Fruit fly (Drosophila melanogaster) whole organism, embryonic: ENCODE data around the gene ph-d.
A peak's percentile ranks its signal among the peaks of the same experiment; 100 is the strongest.

ENCODE experiments used
- Atf-2 ChIP-seq: fragments of 200-800 bp; sonication (Bioruptor generic); optimal IDR thresholded peaks from 2 replicates; lab custom pipeline; 2016; ENCODE audit warnings: missing biosample characterization, missing genetic modification characterization
- CG10543 ChIP-seq: fragments of 200-800 bp; sonication (Bioruptor generic); optimal IDR thresholded peaks from 3 replicates; lab custom pipeline; 2017; ENCODE audit warnings: missing biosample characterization, mild to moderate bottlenecking, missing genetic modification characterization, moderate library complexity
- CG11247 ChIP-seq: fragments of 200-800 bp; sonication (Bioruptor generic); IDR thresholded peaks from 2 replicates; pipeline ENCODE4 v1.3.6; 2022; ENCODE audit warnings: missing biosample characterization, missing genetic modification characterization
- CG12155 ChIP-seq: fragments of 200-800 bp; sonication (Bioruptor generic); optimal IDR thresholded peaks from 3 replicates; lab custom pipeline; 2016; ENCODE audit warnings: missing biosample characterization, missing genetic modification characterization
- CG1233 ChIP-seq: fragments of 200-800 bp; sonication (Bioruptor generic); optimal IDR thresholded peaks from 4 replicates; lab custom pipeline; 2018; ENCODE audit warnings: missing biosample characterization, mild to moderate bottlenecking, missing genetic modification characterization
- CG14965 ChIP-seq: fragments of 200-800 bp; sonication (Bioruptor generic); optimal IDR thresholded peaks from 2 replicates; lab custom pipeline; 2016; ENCODE audit warnings: missing biosample characterization, missing genetic modification characterization, borderline replicate concordance
- CG15601 ChIP-seq: fragments of 200-800 bp; sonication (Bioruptor generic); optimal IDR thresholded peaks from 3 replicates; lab custom pipeline; 2019; ENCODE audit warnings: missing biosample characterization, mild to moderate bottlenecking, missing genetic modification characterization, moderate library complexity
- CG1602 ChIP-seq: fragments of 200-800 bp; sonication (Bioruptor generic); optimal IDR thresholded peaks from 3 replicates; lab custom pipeline; 2016; ENCODE audit warnings: missing biosample characterization, missing genetic modification characterization
- CG16813 ChIP-seq: fragments of 200-800 bp; sonication (Bioruptor generic); IDR thresholded peaks from 3 replicates; pipeline ENCODE4 v1.3.6; 2022; ENCODE audit warnings: missing biosample characterization, missing genetic modification characterization; ENCODE audit not compliant: partially characterized antibody
- CG16815 ChIP-seq: fragments of 200-800 bp; sonication (Bioruptor generic); optimal IDR thresholded peaks from 3 replicates; lab custom pipeline; 2017; ENCODE audit warnings: missing biosample characterization, mild to moderate bottlenecking, missing genetic modification characterization
- CG17186 ChIP-seq: fragments of 200-800 bp; sonication (Bioruptor generic); optimal IDR thresholded peaks from 3 replicates; lab custom pipeline; 2017; ENCODE audit warnings: missing biosample characterization, missing genetic modification reagents, missing genetic modification characterization
- CG17359 ChIP-seq: fragments of 200-800 bp; sonication (Bioruptor generic); optimal IDR thresholded peaks from 3 replicates; lab custom pipeline; 2018; ENCODE audit warnings: missing biosample characterization, mild to moderate bottlenecking, missing genetic modification characterization, moderate library complexity
- CG17612 ChIP-seq: fragments of 200-800 bp; sonication (Bioruptor generic); IDR thresholded peaks from 2 replicates; pipeline ENCODE4 v1.3.6; 2022; ENCODE audit warnings: missing biosample characterization, missing genetic modification characterization
- CG18011 ChIP-seq: fragments of 200-800 bp; sonication (Bioruptor generic); optimal IDR thresholded peaks from 2 replicates; lab custom pipeline; 2017; ENCODE audit warnings: missing biosample characterization, missing genetic modification characterization, mild to moderate bottlenecking, moderate library complexity, missing genotype
- CG18599 ChIP-seq: fragments of 200-800 bp; sonication (Bioruptor generic); optimal IDR thresholded peaks from 3 replicates; lab custom pipeline; 2017; ENCODE audit warnings: missing biosample characterization, missing genetic modification characterization, mild to moderate bottlenecking, moderate library complexity, missing genetic modification reagents
- CG31365 ChIP-seq: fragments of 200-800 bp; sonication (Bioruptor generic); optimal IDR thresholded peaks from 2 replicates; lab custom pipeline; 2018; ENCODE audit warnings: missing biosample characterization, mild to moderate bottlenecking, missing genetic modification characterization
- CG32767 ChIP-seq: fragments of 200-800 bp; sonication (Bioruptor generic); IDR thresholded peaks from 2 replicates; pipeline ENCODE4 v1.3.6; 2022; ENCODE audit warnings: missing biosample characterization, missing genetic modification characterization
- CG33557 ChIP-seq: fragments of 200-800 bp; sonication (Bioruptor generic); optimal IDR thresholded peaks from 2 replicates; lab custom pipeline; 2019; ENCODE audit warnings: missing biosample characterization, mild to moderate bottlenecking, missing genetic modification characterization, moderate library complexity
- CG7786 ChIP-seq: fragments of 200-800 bp; sonication (Bioruptor generic); optimal IDR thresholded peaks from 2 replicates; lab custom pipeline; 2016; ENCODE audit warnings: missing biosample characterization, missing genetic modification characterization
- CG7963 ChIP-seq: fragments of 200-800 bp; sonication (Bioruptor generic); IDR thresholded peaks from 3 replicates; pipeline ENCODE4 v1.3.6; 2022; ENCODE audit warnings: missing biosample characterization, missing genetic modification characterization; ENCODE audit not compliant: partially characterized antibody
- CHES-1-like ChIP-seq: fragments of 200-800 bp; sonication (Bioruptor generic); optimal IDR thresholded peaks from 2 replicates; lab custom pipeline; 2016; ENCODE audit warnings: missing biosample characterization, missing genetic modification characterization
- CkIIα-i1 ChIP-seq: fragments of 200-800 bp; sonication (Bioruptor generic); IDR thresholded peaks from 2 replicates; pipeline ENCODE4 v1.3.6; 2022; ENCODE audit warnings: missing biosample characterization, missing genetic modification characterization
- Dad ChIP-seq: fragments of 200-800 bp; sonication (Bioruptor generic); optimal IDR thresholded peaks from 3 replicates; lab custom pipeline; 2016; ENCODE audit warnings: missing biosample characterization, missing genetic modification characterization
- Deaf1 ChIP-seq: fragments of 200-800 bp; optimal IDR thresholded peaks from 3 replicates; lab custom pipeline; 2019; ENCODE audit warnings: missing biosample characterization, mild to moderate bottlenecking, missing genetic modification characterization, moderate library complexity
- Elba2 ChIP-seq: fragments of 200-800 bp; sonication (Bioruptor generic); optimal IDR thresholded peaks from 3 replicates; lab custom pipeline; 2016; ENCODE audit warnings: missing biosample characterization, missing genetic modification characterization
- Ets97D ChIP-seq: fragments of 200-800 bp; sonication (Bioruptor generic); optimal IDR thresholded peaks from 3 replicates; lab custom pipeline; 2016; ENCODE audit warnings: missing biosample characterization, missing genetic modification characterization
- Fer1 ChIP-seq: fragments of 200-800 bp; sonication (Bioruptor generic); optimal IDR thresholded peaks from 2 replicates; lab custom pipeline; 2017; ENCODE audit warnings: missing biosample characterization, mild to moderate bottlenecking, missing genetic modification characterization
- Fer2 ChIP-seq: fragments of 200-800 bp; sonication (Bioruptor generic); optimal IDR thresholded peaks from 2 replicates; lab custom pipeline; 2018; ENCODE audit warnings: missing biosample characterization, mild to moderate bottlenecking, missing genetic modification characterization, moderate library complexity
- Fer3 ChIP-seq: fragments of 200-800 bp; sonication (Bioruptor generic); optimal IDR thresholded peaks from 2 replicates; lab custom pipeline; 2018; ENCODE audit warnings: missing biosample characterization, mild to moderate bottlenecking, missing genetic modification characterization, moderate library complexity
- Mad ChIP-seq: fragments of 200-800 bp; sonication (Bioruptor generic); optimal IDR thresholded peaks from 2 replicates; lab custom pipeline; 2016; ENCODE audit warnings: missing biosample characterization, missing genetic modification characterization
- Nf-YB ChIP-seq: fragments of 200-800 bp; sonication (Bioruptor generic); optimal IDR thresholded peaks from 3 replicates; lab custom pipeline; 2019; ENCODE audit warnings: missing biosample characterization, mild to moderate bottlenecking, missing genetic modification characterization, moderate library complexity
- Opbp ChIP-seq: fragments of 200-800 bp; sonication (Bioruptor generic); IDR thresholded peaks from 3 replicates; pipeline ENCODE4 v1.3.6; 2022; ENCODE audit warnings: missing biosample characterization, missing genetic modification characterization; ENCODE audit not compliant: partially characterized antibody
- Ravus ChIP-seq: fragments of 200-800 bp; sonication (Bioruptor generic); IDR thresholded peaks from 2 replicates; pipeline ENCODE4 v1.3.6; 2022; ENCODE audit warnings: missing biosample characterization, missing genetic modification characterization
- Scr ChIP-seq: fragments of 200-800 bp; sonication (Bioruptor generic); IDR thresholded peaks from 2 replicates; pipeline ENCODE4 v1.3.6; 2022; ENCODE audit warnings: missing biosample characterization, missing genetic modification characterization; ENCODE audit not compliant: partially characterized antibody
- Usf ChIP-seq: fragments of 200-800 bp; sonication (Bioruptor generic); optimal IDR thresholded peaks from 2 replicates; lab custom pipeline; 2017; ENCODE audit warnings: missing genotype, missing biosample characterization, missing genetic modification characterization
- amos ChIP-seq: fragments of 200-800 bp; sonication (Bioruptor generic); IDR thresholded peaks from 2 replicates; pipeline ENCODE4 v1.3.6; 2022; ENCODE audit warnings: missing biosample characterization, missing genetic modification characterization; ENCODE audit not compliant: partially characterized antibody
- br ChIP-seq: fragments of >200 bp; optimal IDR thresholded peaks from 2 replicates; lab custom pipeline; 2017
- chinmo ChIP-seq: fragments of 200-800 bp; sonication (Bioruptor generic); IDR thresholded peaks from 4 replicates; pipeline ENCODE4 v1.3.6; 2022; ENCODE audit warnings: missing biosample characterization, missing genetic modification characterization; ENCODE audit not compliant: partially characterized antibody
- fd102C ChIP-seq: fragments of 200-800 bp; sonication (Bioruptor generic); optimal IDR thresholded peaks from 2 replicates; lab custom pipeline; 2018; ENCODE audit warnings: missing biosample characterization, mild to moderate bottlenecking, missing genetic modification characterization, moderate library complexity
- grn ChIP-seq: fragments of 200-800 bp; sonication (Bioruptor generic); optimal IDR thresholded peaks from 3 replicates; lab custom pipeline; 2017; ENCODE audit warnings: missing biosample characterization, missing genetic modification characterization
- kni ChIP-seq: fragments of 200-800 bp; sonication (Bioruptor generic); optimal IDR thresholded peaks from 3 replicates; lab custom pipeline; 2017; ENCODE audit warnings: mild to moderate bottlenecking, missing biosample characterization, missing genetic modification reagents, missing genetic modification characterization
- lov ChIP-seq, 2 experiments: fragments of 200-800 bp in 1 of 2; fragments of >200 bp in 1 of 2; sonication (Bioruptor generic) in 1 of 2; IDR thresholded peaks in 1 of 2; optimal IDR thresholded peaks in 1 of 2; 2 replicates in 1 of 2; 3 replicates in 1 of 2; pipeline versions ENCODE4 v1.3.6 to Lab custom; 2017 to 2022; ENCODE audit warnings: missing biosample characterization in 1 of 2, missing genetic modification characterization in 1 of 2
- ro ChIP-seq: fragments of 200-800 bp; sonication (Bioruptor generic); IDR thresholded peaks from 2 replicates; pipeline ENCODE4 v1.3.6; 2022; ENCODE audit warnings: missing biosample characterization, missing genetic modification characterization
- salm ChIP-seq: fragments of 200-800 bp; sonication (Bioruptor generic); optimal IDR thresholded peaks from 2 replicates; lab custom pipeline; 2018; ENCODE audit warnings: missing biosample characterization, mild to moderate bottlenecking, missing genetic modification characterization
- shn ChIP-seq: fragments of 200-800 bp; sonication (Bioruptor generic); optimal IDR thresholded peaks from 3 replicates; lab custom pipeline; 2016; ENCODE audit warnings: missing biosample characterization, missing genetic modification characterization
- sug ChIP-seq: fragments of 200-800 bp; optimal IDR thresholded peaks from 2 replicates; lab custom pipeline; 2019; ENCODE audit warnings: missing biosample characterization, mild to moderate bottlenecking, missing genetic modification characterization, moderate library complexity
- wek ChIP-seq: fragments of 200-800 bp; sonication (Bioruptor generic); optimal IDR thresholded peaks from 3 replicates; lab custom pipeline; 2018; ENCODE audit warnings: missing biosample characterization, mild to moderate bottlenecking, missing genetic modification characterization, moderate library complexity
- zfh1 ChIP-seq: fragments of 200-800 bp; sonication (Bioruptor generic); IDR thresholded peaks from 3 replicates; pipeline ENCODE4 v1.3.6; 2022; ENCODE audit warnings: missing biosample characterization, missing genetic modification characterization

The ph-d gene

DNA sequence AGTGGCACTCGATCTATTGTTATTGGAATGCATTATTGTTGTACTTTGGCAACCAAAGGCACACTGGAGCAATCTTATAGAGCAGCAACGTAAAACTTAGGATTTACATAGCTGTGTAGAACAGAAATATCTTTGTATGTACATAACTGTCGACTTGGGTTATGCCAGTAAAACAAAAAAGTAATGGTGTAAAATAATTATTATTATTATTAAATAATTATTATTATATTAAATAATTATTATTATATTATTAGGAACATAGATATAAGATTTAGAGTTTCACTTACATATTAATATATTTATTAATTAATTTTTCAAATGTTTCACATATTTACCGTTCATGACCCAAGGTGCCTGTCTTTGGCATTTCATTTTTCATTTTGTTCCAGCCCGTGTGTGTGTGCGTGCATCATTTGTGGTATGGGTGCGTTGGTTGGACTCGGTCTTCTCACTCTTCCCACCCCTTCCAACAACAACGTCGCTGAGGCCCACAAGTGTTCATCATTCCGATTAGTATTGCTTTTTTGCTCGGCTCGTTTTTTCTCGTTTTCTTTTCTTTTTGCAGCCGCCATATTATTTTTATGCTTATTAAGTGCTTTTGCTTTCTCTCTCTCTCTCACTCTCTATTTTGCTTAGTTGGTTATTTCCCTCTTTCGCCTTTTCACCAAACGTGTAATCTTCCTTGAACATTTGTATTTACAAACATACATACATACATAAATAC lies 1.0 kb upstream of the ph-d start (continued):
- peak; percentile 67 for TF ChIP-seq CG17612 (GFP tag; lab: Robert Waterston, UW)
- peak; percentile 81 for TF ChIP-seq shn
- peak; percentile 75 for TF ChIP-seq Nf-YB (GFP tag; lab: Kevin White, UChicago)
- peak; percentile 99 for TF ChIP-seq CG33557 (GFP tag; lab: Kevin White, UChicago)
- TF ChIP-seq CG11247: peak; percentile 89
- TF ChIP-seq ro (GFP tag; lab: Robert Waterston, UW): peak; percentile 90
- no peak for TF ChIP-seq CG7963 (GFP tag; lab: Robert Waterston, UW)
- TF ChIP-seq br: no peak
- TF ChIP-seq kni: no peak
- TF ChIP-seq Elba2 (GFP tag; lab: Kevin White, UChicago): peak; percentile 73
- peak; percentile 60 for TF ChIP-seq Mad (GFP tag; lab: Kevin White, UChicago)
- peak; percentile 96 for TF ChIP-seq salm (tag; lab: Kevin White, UChicago)
- TF ChIP-seq grn: no peak
- peak; percentile 37 for TF ChIP-seq CG16813
- peak; percentile 50 for TF ChIP-seq CG17186 (GFP tag; lab: Kevin White, UChicago)
- peak; percentile 87 for TF ChIP-seq CG7786 (GFP tag; lab: Kevin White, UChicago)
- TF ChIP-seq Fer3 (tag; lab: Kevin White, UChicago): peak; percentile 94
- TF ChIP-seq sug: peak; percentile 95
- peak; percentile 98 for TF ChIP-seq Usf (GFP tag; lab: Kevin White, UChicago)
- TF ChIP-seq CG14965 (GFP tag; lab: Kevin White, UChicago): peak; percentile 15
- peak; percentile 97 for TF ChIP-seq Fer1
- peak; percentile 98 for TF ChIP-seq CG18599 (GFP tag; lab: Kevin White, UChicago)
- peak; percentile 92 for TF ChIP-seq Fer2 (tag; lab: Kevin White, UChicago)
- peak; percentile 91 for TF ChIP-seq CG12155 (GFP tag; lab: Kevin White, UChicago)
- peak; percentile 97 for TF ChIP-seq CG16815
- peak; percentile 84 for TF ChIP-seq Ravus (GFP tag; lab: Robert Waterston, UW)
- TF ChIP-seq wek (GFP tag; lab: Kevin White, UChicago): peak; percentile 74
- peak; percentile 76 for TF ChIP-seq Dad
- no peak for TF ChIP-seq Opbp (GFP tag; lab: Robert Waterston, UW)
- TF ChIP-seq amos (GFP tag; lab: Robert Waterston, UW): no peak
- no peak; the same call in 1 of the 2 replicates for TF ChIP-seq CG32767 (GFP tag; lab: Robert Waterston, UW)
- peak; percentile 99 for TF ChIP-seq CG10543 (GFP tag; lab: Kevin White, UChicago)
- peak; percentile 81 for TF ChIP-seq Deaf1 (tag; lab: Kevin White, UChicago)
- peak; percentile 96 for TF ChIP-seq CG17359
- peak; percentile 61 for TF ChIP-seq CG31365 (tag; lab: Kevin White, UChicago)
- TF ChIP-seq chinmo (GFP tag; lab: Robert Waterston, UW): no peak
- TF ChIP-seq Ets97D (GFP tag; lab: Kevin White, UChicago): peak; percentile 27
- peak; percentile 98 for TF ChIP-seq CG1233 (GFP tag; lab: Kevin White, UChicago)
- peak; percentile 97 for TF ChIP-seq CG15601
- TF ChIP-seq Atf-2 (GFP tag; lab: Kevin White, UChicago): peak; percentile 80
- TF ChIP-seq fd102C (GFP tag; lab: Kevin White, UChicago): peak; percentile 87
- no peak for TF ChIP-seq CkIIα-i1 (GFP tag; lab: Robert Waterston, UW)
- TF ChIP-seq zfh1 (GFP tag; lab: Robert Waterston, UW): peak; percentile 92
- peak; percentile 95 for TF ChIP-seq CG1602 (GFP tag; lab: Kevin White, UChicago)
- peak; percentile 74 for TF ChIP-seq CG18011 (GFP tag; lab: Kevin White, UChicago)
- TF ChIP-seq lov (optimal IDR thresholded peaks at IDR 0.05; lab: Kevin White, UChicago): no peak
- TF ChIP-seq lov (GFP tag; IDR thresholded peaks at IDR 0.05; lab: Robert Waterston, UW): peak; percentile 75; the same call in 1 of the 3 replicates
- TF ChIP-seq CHES-1-like (GFP tag; lab: Kevin White, UChicago): peak; percentile 82
- 0 out of 2 replicates have a peak, but pooled peaks have one; percentile 16 for TF ChIP-seq Scr
